Worm (Caenorhabditis elegans): Measurements from ENCODE around the gene str-115.

- TF ChIP-seq pax-3 (tag; optimal IDR thresholded peaks at IDR 0.05) (no peak), zip-4 (GFP tag; optimal IDR thresholded peaks at IDR 0.05) (no peak), ceh-82 (tag; optimal IDR thresholded peaks at IDR 0.05) (no peak), mab-9 (GFP tag; IDR thresholded peaks at IDR 0.05) (no peak), jun-1 (tag; optimal IDR thresholded peaks at IDR 0.05) (no peak), snpc-4 (tag; optimal IDR thresholded peaks at IDR 0.05) (no peak), elt-2 (tag; optimal IDR thresholded peaks at IDR 0.05) (no peak), mep-1 (tag; optimal IDR thresholded peaks at IDR 0.05) (no peak), lin-15B (tag; optimal IDR thresholded peaks at IDR 0.05) (no peak), nhr-77 (tag; optimal IDR thresholded peaks at IDR 0.05) (no peak)
Measured at ce11 chrV:11263025-11263424, 5.9 kb upstream of the str-115 start, which contains the start of gene F07B10.4.
